Fruit fly (Drosophila melanogaster): ENCODE results near the gene drm.

DNA sequence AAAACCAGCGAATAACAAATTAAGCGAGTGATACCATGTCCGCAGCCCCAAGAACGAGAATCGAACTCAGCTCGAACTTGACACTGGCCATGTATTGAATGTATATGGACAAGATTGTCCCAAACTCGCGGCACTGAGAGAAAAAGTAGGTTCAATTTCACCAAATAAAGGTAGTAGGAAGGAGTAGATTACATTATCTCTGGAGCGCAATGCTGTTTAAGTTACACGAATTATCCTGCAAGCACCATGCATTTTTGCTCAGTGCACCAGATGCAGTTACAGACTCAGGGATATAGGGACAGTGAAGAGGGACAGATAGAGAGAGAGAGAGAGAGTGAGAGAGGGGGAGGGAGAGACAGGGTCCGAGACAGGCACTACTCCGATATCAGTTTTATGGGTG lies 55.0 kb downstream of the drm start:
- TF ChIP-seq Rel (GFP tag; optimal IDR thresholded peaks at IDR 0.05) (no peak), Rel (tag; optimal IDR thresholded peaks at IDR 0.05) (no peak), N (GFP tag; optimal IDR thresholded peaks at IDR 0.05) (no peak), psq (GFP tag; optimal IDR thresholded peaks at IDR 0.05) (peak; percentile 68), h (GFP tag; optimal IDR thresholded peaks at IDR 0.05) (peak; percentile 82), CrebA (GFP tag; optimal IDR thresholded peaks at IDR 0.05; ENCODE audit: borderline replicate concordance) (no peak), lola (GFP tag; optimal IDR thresholded peaks at IDR 0.05) (no peak)
